Fruit fly (Drosophila melanogaster): Measurements from ENCODE around the gene Cpr67B.
A peak's percentile ranks its signal among the peaks of the same experiment; 100 is the strongest.

Cpr67B gene

dm6 chr3L:9360217-9360692, 44.3 kb upstream of the Cpr67B start, which contains the start of gene Pdxk:
Gene Pdxk (plus strand): TSS chr3L:9360316.
- TF ChIP-seq CG34367 (tag; optimal IDR thresholded peaks at IDR 0.05), result no peak
- TF ChIP-seq CG10348 (GFP tag; IDR thresholded peaks at IDR 0.05), result no peak
- TF ChIP-seq Pif1B (GFP tag; optimal IDR thresholded peaks at IDR 0.05), result no peak
- peak; percentile 28; the same call in 1 of the 3 replicates for TF ChIP-seq CG4496 (GFP tag; IDR thresholded peaks at IDR 0.05)
- TF ChIP-seq CG32121 (GFP tag; IDR thresholded peaks at IDR 0.05), result 0 out of 2 replicates have a peak, but pooled peaks have one; percentile 31
- TF ChIP-seq rn (GFP tag; IDR thresholded peaks at IDR 0.05), result no peak
- TF ChIP-seq Snoo (tag; optimal IDR thresholded peaks at IDR 0.05), result peak; percentile 2
- TF ChIP-seq CG17806 (tag; optimal IDR thresholded peaks at IDR 0.05), result no peak
- TF ChIP-seq CG12605 (GFP tag; IDR thresholded peaks at IDR 0.05), result no peak
- no peak for TF ChIP-seq CG8301 (tag; optimal IDR thresholded peaks at IDR 0.05)
- peak; percentile 38 for TF ChIP-seq gl (tag; optimal IDR thresholded peaks at IDR 0.05)
- TF ChIP-seq CG9948 (tag; optimal IDR thresholded peaks at IDR 0.05), result no peak
- TF ChIP-seq CG8159 (tag; optimal IDR thresholded peaks at IDR 0.05), result no peak
- TF ChIP-seq D1 (tag; optimal IDR thresholded peaks at IDR 0.05), result no peak
- TF ChIP-seq Pif1A (GFP tag; optimal IDR thresholded peaks at IDR 0.05), result no peak
- peak; percentile 13 for TF ChIP-seq CG13204 (GFP tag; optimal IDR thresholded peaks at IDR 0.05)
- TF ChIP-seq fd96Ca (GFP tag; IDR thresholded peaks at IDR 0.05), result no peak
- no peak for TF ChIP-seq CG15710 (tag; optimal IDR thresholded peaks at IDR 0.05)
- TF ChIP-seq CG14655 (GFP tag; optimal IDR thresholded peaks at IDR 0.05), result no peak
- peak; percentile 66 for TF ChIP-seq EcR (GFP tag; optimal IDR thresholded peaks at IDR 0.05)
- TF ChIP-seq Ets98B (GFP tag; IDR thresholded peaks at IDR 0.05), result peak; percentile 26; the same call in 1 of the 2 replicates

DNA sequence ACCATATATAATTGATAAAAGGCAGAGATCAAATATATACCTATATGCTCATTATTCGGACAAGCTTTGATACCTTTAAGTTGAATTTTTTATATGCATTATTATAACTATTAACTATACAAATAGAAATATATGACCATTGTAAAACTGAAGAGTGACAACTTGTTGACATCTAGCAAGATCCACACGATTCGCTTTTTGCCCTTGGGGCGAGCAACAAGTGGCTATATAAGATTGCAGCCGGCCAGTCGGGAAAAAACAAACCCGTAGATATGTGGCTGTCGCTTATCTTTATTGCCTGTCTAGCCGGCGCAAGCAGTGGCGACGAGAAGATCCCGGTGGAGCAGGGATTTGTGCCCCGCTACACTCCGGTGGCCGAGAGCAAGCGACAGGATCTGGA, 42.7 kb upstream of the Cpr67B start, which contains the start of gene CG34456:
Gene CG34456, plus strand, starts transcription at position 215 of the 400 bp plus-strand sequence.
- TF ChIP-seq Ets98B (GFP tag; IDR thresholded peaks at IDR 0.05) (no peak), CG10348 (GFP tag; IDR thresholded peaks at IDR 0.05) (no peak), EcR (GFP tag; optimal IDR thresholded peaks at IDR 0.05) (peak; percentile 20), CG4496 (GFP tag; IDR thresholded peaks at IDR 0.05) (0 out of 3 replicates have a peak, but pooled peaks have one; percentile 41), CG8159 (tag; optimal IDR thresholded peaks at IDR 0.05) (no peak)

DNA sequence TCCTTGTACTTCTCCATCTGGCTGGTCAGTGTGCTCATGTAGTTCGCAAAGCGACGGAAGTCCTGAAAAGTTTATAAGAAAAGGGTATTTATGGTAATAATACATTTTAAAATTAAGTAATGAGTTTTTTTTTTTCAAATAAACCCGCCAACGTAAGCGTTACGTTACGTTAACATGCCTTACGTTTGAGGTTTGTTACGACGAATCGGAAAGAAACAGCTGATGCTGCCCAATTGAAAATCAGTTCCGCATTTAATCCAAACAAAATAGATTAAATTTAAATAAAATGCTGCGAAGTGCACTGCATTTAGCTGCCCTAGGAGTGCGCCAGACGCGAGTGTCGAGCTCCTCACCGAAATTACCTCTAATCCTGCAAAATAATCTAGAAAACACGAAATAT, 40.5 kb upstream of the Cpr67B start, which contains the start of gene mRRF1:
Gene mRRF1, plus strand, starts transcription at position 220 of the 400 bp plus-strand sequence.
- no peak for TF ChIP-seq fd96Ca (GFP tag; IDR thresholded peaks at IDR 0.05)
- no peak for TF ChIP-seq CG32121 (GFP tag; IDR thresholded peaks at IDR 0.05)
- no peak for TF ChIP-seq CG34367 (tag; optimal IDR thresholded peaks at IDR 0.05)
- TF ChIP-seq Ets98B (GFP tag; IDR thresholded peaks at IDR 0.05), result no peak
- no peak for TF ChIP-seq CG9948 (tag; optimal IDR thresholded peaks at IDR 0.05)
- TF ChIP-seq CG15710 (tag; optimal IDR thresholded peaks at IDR 0.05), result no peak
- no peak for TF ChIP-seq Pif1B (GFP tag; optimal IDR thresholded peaks at IDR 0.05)
- no peak for TF ChIP-seq EcR (GFP tag; optimal IDR thresholded peaks at IDR 0.05)
- no peak for TF ChIP-seq gl (tag; optimal IDR thresholded peaks at IDR 0.05)
- TF ChIP-seq Pif1A (GFP tag; optimal IDR thresholded peaks at IDR 0.05), result no peak
- TF ChIP-seq CG12605 (GFP tag; IDR thresholded peaks at IDR 0.05), result no peak
- no peak for TF ChIP-seq CG13204 (GFP tag; optimal IDR thresholded peaks at IDR 0.05)
- TF ChIP-seq rn (GFP tag; IDR thresholded peaks at IDR 0.05), result no peak
- no peak for TF ChIP-seq D1 (tag; optimal IDR thresholded peaks at IDR 0.05)
- no peak for TF ChIP-seq Snoo (tag; optimal IDR thresholded peaks at IDR 0.05)

DNA sequence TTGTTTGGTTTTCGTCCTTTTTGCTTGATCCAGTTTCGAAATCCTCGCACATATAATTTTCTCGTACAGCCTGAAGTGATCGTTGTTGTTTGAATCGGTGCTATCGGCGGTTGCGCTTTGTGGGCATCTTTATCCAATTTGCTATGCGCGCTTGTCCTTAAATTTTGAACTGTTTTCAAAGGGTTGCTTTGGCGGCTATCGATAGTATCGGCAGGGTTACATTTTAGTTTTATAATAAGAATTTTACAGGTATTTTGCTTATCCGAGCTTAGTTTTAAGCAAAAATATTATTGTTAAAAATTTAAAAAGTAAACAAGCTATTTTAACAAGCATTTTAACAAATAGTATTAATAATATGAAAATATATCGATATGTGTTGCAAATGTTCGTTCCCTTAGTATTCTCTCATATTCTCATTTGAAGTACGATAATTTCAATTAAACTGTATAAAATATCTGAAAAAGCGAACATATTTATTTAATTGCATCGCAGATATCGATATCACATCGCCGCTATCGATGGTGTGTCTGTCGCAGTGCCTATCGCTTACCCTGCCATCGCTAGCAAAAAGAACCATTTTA, 37.7 kb upstream of the Cpr67B start, which contains the start of the genes Klp67A and CG4452:
Gene Klp67A, minus strand, starts transcription at position 197 of the 581 bp plus-strand sequence.
Gene CG4452, plus strand, starts transcription at position 528 of the 581 bp plus-strand sequence.
- TF ChIP-seq CG8301 (tag; optimal IDR thresholded peaks at IDR 0.05), result no peak
- no peak for TF ChIP-seq Snoo (tag; optimal IDR thresholded peaks at IDR 0.05)
- TF ChIP-seq Pif1B (GFP tag; optimal IDR thresholded peaks at IDR 0.05), result no peak
- no peak for TF ChIP-seq CG12605 (GFP tag; IDR thresholded peaks at IDR 0.05)
- TF ChIP-seq CG13204 (GFP tag; optimal IDR thresholded peaks at IDR 0.05), result no peak
- TF ChIP-seq CG14655 (GFP tag; optimal IDR thresholded peaks at IDR 0.05), result no peak
- TF ChIP-seq CG15710 (tag; optimal IDR thresholded peaks at IDR 0.05), result no peak
- no peak for TF ChIP-seq Ets98B (GFP tag; IDR thresholded peaks at IDR 0.05)
- TF ChIP-seq CG32121 (GFP tag; IDR thresholded peaks at IDR 0.05), result no peak
- no peak for TF ChIP-seq D1 (tag; optimal IDR thresholded peaks at IDR 0.05)

DNA sequence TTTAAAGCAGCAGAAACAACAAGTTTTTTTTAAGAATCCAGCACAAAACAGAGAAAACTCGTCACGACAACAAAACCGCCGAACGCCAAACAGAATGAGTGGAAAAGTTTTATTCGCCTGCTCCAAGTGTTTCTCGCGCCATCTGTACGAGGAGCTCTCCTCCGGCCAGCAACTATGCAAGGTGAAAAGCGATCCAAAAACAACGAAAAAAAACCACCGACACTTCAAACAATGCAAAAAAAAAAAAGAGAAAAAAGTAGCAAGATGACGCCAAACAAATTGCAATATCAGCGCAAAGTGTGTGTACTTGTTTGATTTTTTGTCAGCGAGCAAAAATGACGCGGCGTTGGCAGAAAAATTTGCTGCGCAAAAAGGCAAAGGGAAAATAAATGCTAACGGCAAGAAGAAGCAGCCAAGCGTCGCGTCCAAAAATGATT, 37.1 kb upstream of the Cpr67B start:
- peak; percentile 73; the same call in 2 of the 3 replicates for TF ChIP-seq CG4496 (GFP tag; IDR thresholded peaks at IDR 0.05)
- TF ChIP-seq CG8159 (tag; optimal IDR thresholded peaks at IDR 0.05), result peak; percentile 53
- TF ChIP-seq EcR (GFP tag; optimal IDR thresholded peaks at IDR 0.05), result peak; percentile 3
- TF ChIP-seq CG34367 (tag; optimal IDR thresholded peaks at IDR 0.05), result peak; percentile 58
- TF ChIP-seq CG14655 (GFP tag; optimal IDR thresholded peaks at IDR 0.05), result no peak
- TF ChIP-seq D1 (tag; optimal IDR thresholded peaks at IDR 0.05), result no peak
- TF ChIP-seq CG12605 (GFP tag; IDR thresholded peaks at IDR 0.05), result peak; percentile 84
- peak; percentile 67; the same call in 1 of the 2 replicates for TF ChIP-seq Ets98B (GFP tag; IDR thresholded peaks at IDR 0.05)
- no peak for TF ChIP-seq Snoo (tag; optimal IDR thresholded peaks at IDR 0.05)
- TF ChIP-seq CG10348 (GFP tag; IDR thresholded peaks at IDR 0.05), result no peak
- peak; percentile 53 for TF ChIP-seq Pif1B (GFP tag; optimal IDR thresholded peaks at IDR 0.05)
- TF ChIP-seq gl (tag; optimal IDR thresholded peaks at IDR 0.05), result peak; percentile 66
- peak; percentile 47 for TF ChIP-seq CG13204 (GFP tag; optimal IDR thresholded peaks at IDR 0.05)
- peak; percentile 19; the same call in 1 of the 2 replicates for TF ChIP-seq CG32121 (GFP tag; IDR thresholded peaks at IDR 0.05)
- TF ChIP-seq CG17806 (tag; optimal IDR thresholded peaks at IDR 0.05), result peak; percentile 29
- peak; percentile 19 for TF ChIP-seq CG9948 (tag; optimal IDR thresholded peaks at IDR 0.05)
- peak; percentile 46 for TF ChIP-seq CG15710 (tag; optimal IDR thresholded peaks at IDR 0.05)
- TF ChIP-seq CG8301 (tag; optimal IDR thresholded peaks at IDR 0.05), result peak; percentile 51
- TF ChIP-seq fd96Ca (GFP tag; IDR thresholded peaks at IDR 0.05), result peak; percentile 72; the same call in 1 of the 3 replicates
- peak; percentile 66 for TF ChIP-seq Pif1A (GFP tag; optimal IDR thresholded peaks at IDR 0.05)

Measured in whole organism, pupa.